Worm (Caenorhabditis elegans) whole organism, L4/young adult: ENCODE measurements around the gene glt-4.

Source experiments
- W03F9.2 ChIP-seq: fragments of 150-350 bp; optimal IDR thresholded peaks from 2 replicates; lab custom pipeline; 2014; ENCODE audit warnings: missing biosample characterization, missing genetic modification characterization
- dao-5 ChIP-seq: sonication (generic microtip); optimal IDR thresholded peaks from 2 replicates; lab custom pipeline; 2016; ENCODE audit warnings: missing genotype, missing genetic modification characterization, moderate library complexity, missing compliant biosample characterization
- him-1 ChIP-seq: sonication (generic microtip); optimal IDR thresholded peaks from 2 replicates; lab custom pipeline; 2016; ENCODE audit warnings: missing genotype, missing genetic modification reagents, missing genetic modification characterization, missing compliant biosample characterization

DNA sequence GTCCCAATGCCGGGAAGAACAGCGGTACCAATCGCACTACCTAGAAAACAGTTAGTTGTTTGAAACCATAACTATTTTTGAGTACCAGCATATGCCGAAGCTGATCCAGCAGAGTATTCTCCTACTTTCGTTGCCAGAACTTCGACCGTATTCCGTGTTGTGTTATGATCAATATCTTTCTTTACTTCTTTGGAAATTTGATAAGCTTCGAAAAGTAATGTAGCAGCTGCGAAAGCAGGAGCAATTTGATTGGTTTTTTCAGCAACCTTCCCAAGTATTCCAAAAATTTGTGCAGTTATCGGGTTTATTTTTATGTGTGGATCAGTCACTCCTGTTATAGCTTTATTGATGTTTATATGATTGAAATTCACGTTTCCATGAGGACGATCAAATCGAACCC lies 43.1 kb upstream of the glt-4 start:
- no peak for TF ChIP-seq W03F9.2
- no peak for TF ChIP-seq dao-5 (tag; lab: Kevin White, UChicago)
- TF ChIP-seq him-1 (tag; lab: Kevin White, UChicago) = no peak
